Worm (Caenorhabditis elegans): ENCODE measurements around the gene C27F2.9.

The C27F2.9 gene

DNA sequence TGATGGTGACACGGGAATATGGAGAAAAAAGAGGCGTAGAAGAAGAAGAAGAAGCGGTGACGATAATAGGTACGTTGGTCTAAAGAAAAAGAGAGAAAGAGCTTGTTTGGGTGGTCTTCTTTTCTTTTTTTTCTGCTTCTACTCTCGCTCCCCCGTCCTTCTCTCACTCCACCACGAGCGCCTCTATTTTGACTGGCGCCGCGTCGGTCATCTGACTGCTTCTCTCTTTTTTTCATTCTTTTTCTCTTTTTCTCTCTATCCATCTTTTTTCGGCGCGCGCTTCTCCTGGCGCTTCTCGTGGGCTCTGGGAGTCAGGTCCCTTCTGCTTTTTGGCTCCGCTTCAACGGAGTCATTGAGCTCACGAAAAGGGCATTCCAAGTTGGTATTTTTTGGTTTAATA lies 12.5 kb downstream of the C27F2.9 start (continued):
- TF ChIP-seq tra-1 (GFP tag; IDR thresholded peaks at IDR 0.05) (peak; percentile 54; the same call in 1 of the 2 replicates), rbr-2 (tag; optimal IDR thresholded peaks at IDR 0.05) (peak; percentile 63), nhr-42 (GFP tag; IDR thresholded peaks at IDR 0.05) (no peak), ceh-28 (tag; optimal IDR thresholded peaks at IDR 0.05) (no peak), snpc-4 (tag; optimal IDR thresholded peaks at IDR 0.05) (no peak), nhr-237 (tag; optimal IDR thresholded peaks at IDR 0.05) (no peak), F37D6.2 (tag; optimal IDR thresholded peaks at IDR 0.05) (peak; percentile 7), lin-39 (tag; optimal IDR thresholded peaks at IDR 0.05) (no peak), dve-1 (tag; optimal IDR thresholded peaks at IDR 0.05; ENCODE audit: insufficient read depth) (peak; percentile 13), lin-29 (GFP tag; IDR thresholded peaks at IDR 0.05) (no peak), arid-1 (GFP tag; conservative IDR thresholded peaks at IDR 0.05) (no peak), lin-15B (tag; optimal IDR thresholded peaks at IDR 0.05) (no peak), cey-2 (tag; optimal IDR thresholded peaks at IDR 0.05; ENCODE audit: borderline replicate concordance, insufficient read depth) (no peak), mdt-29 (GFP tag; IDR thresholded peaks at IDR 0.05) (no peak), nhr-28 (tag; optimal IDR thresholded peaks at IDR 0.05) (no peak), madf-5 (GFP tag; IDR thresholded peaks at IDR 0.05) (no peak), hlh-30 (tag; optimal IDR thresholded peaks at IDR 0.05; ENCODE audit: insufficient read depth) (peak; percentile 97), spr-3 (GFP tag; optimal IDR thresholded peaks at IDR 0.05) (no peak), mxl-3 (GFP tag; optimal IDR thresholded peaks at IDR 0.05) (no peak), lin-38 (GFP tag; IDR thresholded peaks at IDR 0.05) (0 out of 2 replicates have a peak, but pooled peaks have one; percentile 26), aly-2 (tag; optimal IDR thresholded peaks at IDR 0.05) (no peak), attf-4 (tag; optimal IDR thresholded peaks at IDR 0.05) (no peak), jun-1 (tag; optimal IDR thresholded peaks at IDR 0.05) (no peak), zip-2 (tag; optimal IDR thresholded peaks at IDR 0.05) (no peak), dmd-9 (GFP tag; IDR thresholded peaks at IDR 0.05) (no peak), mes-2 (tag; optimal IDR thresholded peaks at IDR 0.05; ENCODE audit: poor library complexity, severe bottlenecking) (peak; percentile 25), skn-1 (tag; optimal IDR thresholded peaks at IDR 0.05) (no peak), lir-3 (tag; optimal IDR thresholded peaks at IDR 0.05) (no peak), saeg-2 (GFP tag; IDR thresholded peaks at IDR 0.05) (no peak), nhr-11 (tag; optimal IDR thresholded peaks at IDR 0.05) (no peak), nhr-102 (tag; optimal IDR thresholded peaks at IDR 0.05) (no peak), unc-62 (GFP tag; optimal IDR thresholded peaks at IDR 0.05 in 1 of 2) (peak in 1 of 2 experiments; percentile 83), unc-62 (tag; optimal IDR thresholded peaks at IDR 0.05) (no peak), hif-1 (tag; optimal IDR thresholded peaks at IDR 0.05) (peak in 1 of 2 experiments; percentile 62), ceh-20 (GFP tag; IDR thresholded peaks at IDR 0.05) (no peak), F49E8.2 (tag; optimal IDR thresholded peaks at IDR 0.05; ENCODE audit: borderline replicate concordance) (no peak), tag-97 (GFP tag; IDR thresholded peaks at IDR 0.05) (no peak), D1046.2 (GFP tag; IDR thresholded peaks at IDR 0.05) (no peak), lin-1 (GFP tag; IDR thresholded peaks at IDR 0.05) (no peak), zag-1 (tag; optimal IDR thresholded peaks at IDR 0.05) (no peak), php-3 (GFP tag; IDR thresholded peaks at IDR 0.05) (no peak), ZK546.5 (tag; optimal IDR thresholded peaks at IDR 0.05) (no peak), set-16 (GFP tag; IDR thresholded peaks at IDR 0.05) (peak; percentile 67)

DNA sequence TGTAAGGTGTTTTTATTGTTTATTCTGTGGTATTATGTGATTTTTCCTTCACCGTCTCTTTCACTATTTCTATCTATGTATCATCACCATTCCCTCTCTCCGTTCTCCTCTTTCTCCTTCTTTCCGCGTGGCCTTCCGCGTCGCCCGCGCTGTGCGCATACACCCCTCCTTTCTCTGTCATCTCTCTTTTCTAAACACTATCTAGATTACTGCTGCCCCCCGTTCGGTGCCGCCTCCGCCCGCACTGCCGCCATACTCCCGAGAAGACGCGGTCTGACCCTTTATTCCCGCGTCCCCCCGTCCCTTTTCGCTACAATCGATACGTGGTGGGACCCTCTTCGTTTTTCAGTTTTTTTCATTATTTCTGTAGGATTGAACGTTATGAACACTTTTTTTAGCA lies 14.2 kb downstream of the C27F2.9 start:
- TF ChIP-seq aha-1 (tag), result peak; percentile 97
- TF ChIP-seq mdl-1 (tag; optimal IDR thresholded peaks at IDR 0.05), result peak; percentile 23 to 55
- TF ChIP-seq mes-2 (tag; optimal IDR thresholded peaks at IDR 0.05; ENCODE audit: poor library complexity, severe bottlenecking), result peak; percentile 22
- TF ChIP-seq F10B5.3 (tag; optimal IDR thresholded peaks at IDR 0.05), result no peak
- TF ChIP-seq ztf-11 (tag; optimal IDR thresholded peaks at IDR 0.05), result no peak
- TF ChIP-seq hif-1 (tag; optimal IDR thresholded peaks at IDR 0.05), result peak in 1 of 2 experiments; percentile 18
- peak; percentile 30 for TF ChIP-seq mxl-3 (GFP tag; optimal IDR thresholded peaks at IDR 0.05)
- TF ChIP-seq egl-43 (GFP tag; IDR thresholded peaks at IDR 0.05), result 0 out of 2 replicates have a peak, but pooled peaks have one; percentile 55
- no peak for TF ChIP-seq nhr-11 (tag; optimal IDR thresholded peaks at IDR 0.05)
- peak; percentile 47 for TF ChIP-seq hlh-11 (tag; optimal IDR thresholded peaks at IDR 0.05)
- 0 out of 2 replicates have a peak, but pooled peaks have one; percentile 17 for TF ChIP-seq snpc-1.2 (GFP tag; IDR thresholded peaks at IDR 0.05)
- TF ChIP-seq daf-16 (GFP tag; optimal IDR thresholded peaks at IDR 0.05), result no peak
- TF ChIP-seq daf-16 (tag; optimal IDR thresholded peaks at IDR 0.05), result peak; percentile 29
- TF ChIP-seq hlh-30 (tag; optimal IDR thresholded peaks at IDR 0.05; ENCODE audit: insufficient read depth), result peak; percentile 33
- TF ChIP-seq zag-1 (tag; optimal IDR thresholded peaks at IDR 0.05), result no peak
- TF ChIP-seq hmg-1.1 (GFP tag; IDR thresholded peaks at IDR 0.05), result peak; percentile 41
- peak; percentile 81 for TF ChIP-seq set-16 (GFP tag; IDR thresholded peaks at IDR 0.05)

All from whole organism, L4 larva.